Fruit fly (Drosophila melanogaster): ENCODE results near the gene CkIalpha.

DNA sequence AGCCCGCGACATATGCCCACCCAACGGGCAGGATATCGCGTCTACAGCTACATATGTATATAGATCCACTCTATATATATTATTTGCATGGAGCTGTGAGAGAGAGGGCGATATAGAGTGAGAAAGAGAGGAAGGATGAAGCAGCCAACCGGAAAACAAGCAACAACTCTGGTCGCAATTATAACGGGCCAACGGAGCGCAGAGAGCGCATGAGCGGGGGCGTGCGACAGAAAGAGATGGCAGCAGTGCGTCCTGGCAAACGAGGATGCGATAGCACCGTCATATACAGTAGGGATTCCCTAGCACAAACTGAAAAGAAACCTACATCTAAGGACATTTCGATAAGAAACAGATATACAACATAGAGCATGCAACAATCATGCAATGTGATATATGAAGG, 31.8 kb upstream of the CkIalpha start:
- TF ChIP-seq jim (GFP tag; optimal IDR thresholded peaks at IDR 0.05) (no peak), OdsH (GFP tag; optimal IDR thresholded peaks at IDR 0.05) (no peak), tai (GFP tag; optimal IDR thresholded peaks at IDR 0.05) (no peak), psq (GFP tag; optimal IDR thresholded peaks at IDR 0.05) (no peak), foxo (GFP tag; optimal IDR thresholded peaks at IDR 0.05) (no peak)
